Worm (Caenorhabditis elegans): Measurements from ENCODE around the gene imph-1.

Gene imph-1

DNA sequence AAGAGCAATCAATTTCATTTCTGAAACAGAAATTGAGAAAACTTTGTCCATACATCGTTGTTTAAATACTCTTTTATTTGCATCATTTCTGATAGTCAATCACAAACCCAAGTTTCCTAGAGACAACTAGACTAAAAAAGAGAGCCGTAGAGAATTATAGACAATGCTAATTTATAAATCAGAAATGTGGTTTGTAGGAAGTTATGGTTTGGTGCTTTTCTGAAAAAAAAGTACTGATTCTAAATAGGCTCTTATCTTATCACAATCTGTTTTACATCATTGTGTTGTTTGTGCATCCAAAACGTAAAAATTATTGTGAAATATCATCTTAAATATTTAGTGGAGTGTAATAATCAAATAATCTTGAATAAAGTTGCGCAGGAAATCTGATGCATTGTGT lies 12.8 kb upstream of the imph-1 start, which contains the start of gene ugt-62:
Gene ugt-62 (minus strand): TSS at position 20 of the 400 bp plus-strand sequence.
- TF ChIP-seq hmg-20 (GFP tag; IDR thresholded peaks at IDR 0.05) (no peak), cebp-1 (GFP tag; IDR thresholded peaks at IDR 0.05) (peak; percentile 74), cebp-1 (tag; optimal IDR thresholded peaks at IDR 0.05) (no peak), nhr-27 (tag; optimal IDR thresholded peaks at IDR 0.05) (no peak), nhr-80 (tag; optimal IDR thresholded peaks at IDR 0.05) (peak; percentile 98)

DNA sequence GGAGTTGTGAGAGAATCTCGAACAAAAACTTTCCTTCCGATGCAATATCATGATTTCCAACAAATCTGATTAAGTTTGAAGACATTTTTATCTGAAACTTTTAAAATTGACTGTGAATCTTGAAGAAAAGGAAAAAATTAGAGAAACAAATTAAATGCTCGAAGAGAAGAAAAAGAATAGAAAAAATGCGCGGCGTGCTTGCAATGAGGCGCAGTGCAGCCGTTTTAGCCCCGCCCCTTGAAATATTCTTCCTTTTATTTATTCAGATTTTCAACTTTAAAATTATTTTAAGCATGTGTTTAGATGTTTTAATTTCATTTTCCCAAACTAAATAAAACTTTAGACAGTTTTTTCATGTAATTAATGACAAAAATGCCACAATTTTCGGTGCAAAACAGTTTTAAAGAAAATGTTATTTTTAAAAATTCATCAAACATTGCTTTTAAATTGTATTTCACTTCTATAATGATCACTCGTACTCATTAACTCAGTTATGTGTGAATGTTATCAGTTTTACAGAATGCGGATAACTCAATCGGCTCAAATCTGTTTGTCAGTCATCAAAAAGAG lies 11.0 kb upstream of the imph-1 start, which contains the start of the genes mrps-34 and cisd-3.1:
Gene mrps-34 (minus strand): TSS at position 91 of the 570 bp plus-strand sequence.
Gene cisd-3.1 (plus strand): TSS at position 520 of the 570 bp plus-strand sequence.
- TF ChIP-seq hmg-20 (GFP tag; IDR thresholded peaks at IDR 0.05) (no peak), ztf-18 (tag; optimal IDR thresholded peaks at IDR 0.05) (no peak), rpc-1 (optimal IDR thresholded peaks at IDR 0.05) (peak; percentile 2), rpc-1 (tag; optimal IDR thresholded peaks at IDR 0.05) (no peak), F22D6.2 (tag; optimal IDR thresholded peaks at IDR 0.05) (no peak), him-1 (tag; optimal IDR thresholded peaks at IDR 0.05) (peak; percentile 11), mes-4 (tag; optimal IDR thresholded peaks at IDR 0.05) (no peak), madf-6 (GFP tag; IDR thresholded peaks at IDR 0.05) (no peak), pha-4 (tag; optimal IDR thresholded peaks at IDR 0.05) (no peak), zim-3 (tag; optimal IDR thresholded peaks at IDR 0.05) (no peak), nhr-27 (tag; optimal IDR thresholded peaks at IDR 0.05) (no peak), hlh-12 (tag; optimal IDR thresholded peaks at IDR 0.05) (no peak), nhr-179 (tag; optimal IDR thresholded peaks at IDR 0.05) (no peak), F39B2.1 (GFP tag; IDR thresholded peaks at IDR 0.05) (no peak), aptf-2 (GFP tag; conservative IDR thresholded peaks at IDR 0.05) (no peak)

DNA sequence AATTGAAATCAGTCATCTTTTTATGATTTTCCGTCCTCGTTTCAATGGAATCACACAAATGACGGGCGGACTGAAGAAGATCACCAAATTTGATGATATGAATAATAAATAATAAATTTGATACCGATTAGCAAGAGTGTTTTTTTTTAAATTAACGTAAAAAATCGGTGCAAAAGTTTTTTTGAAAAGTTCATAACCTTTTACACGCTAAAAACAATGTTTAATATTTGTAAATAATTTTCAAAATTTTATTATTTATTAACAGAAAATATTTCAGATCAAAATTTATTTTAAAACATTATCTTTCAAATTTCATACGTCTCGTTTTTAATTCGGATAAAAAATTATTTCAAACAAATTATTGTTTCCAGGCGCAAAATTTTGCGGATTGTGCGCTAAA lies 8.5 kb upstream of the imph-1 start, which contains the start of gene M88.3:
Gene M88.3 (minus strand): TSS at position 101 of the 400 bp plus-strand sequence.
- TF ChIP-seq zim-3 (tag; optimal IDR thresholded peaks at IDR 0.05) (no peak), madf-3 (GFP tag; IDR thresholded peaks at IDR 0.05) (no peak), K11D2.4 (GFP tag; IDR thresholded peaks at IDR 0.05) (no peak), rpc-1 (optimal IDR thresholded peaks at IDR 0.05) (no peak), rpc-1 (tag; optimal IDR thresholded peaks at IDR 0.05) (no peak), B0035.1 (tag; optimal IDR thresholded peaks at IDR 0.05) (no peak), rcor-1 (GFP tag; IDR thresholded peaks at IDR 0.05) (no peak), attf-3 (GFP tag; conservative IDR thresholded peaks at IDR 0.05) (no peak), F55B11.4 (tag; optimal IDR thresholded peaks at IDR 0.05; ENCODE audit: borderline replicate concordance, insufficient read depth) (no peak), nhr-120 (GFP tag; IDR thresholded peaks at IDR 0.05) (no peak)

DNA sequence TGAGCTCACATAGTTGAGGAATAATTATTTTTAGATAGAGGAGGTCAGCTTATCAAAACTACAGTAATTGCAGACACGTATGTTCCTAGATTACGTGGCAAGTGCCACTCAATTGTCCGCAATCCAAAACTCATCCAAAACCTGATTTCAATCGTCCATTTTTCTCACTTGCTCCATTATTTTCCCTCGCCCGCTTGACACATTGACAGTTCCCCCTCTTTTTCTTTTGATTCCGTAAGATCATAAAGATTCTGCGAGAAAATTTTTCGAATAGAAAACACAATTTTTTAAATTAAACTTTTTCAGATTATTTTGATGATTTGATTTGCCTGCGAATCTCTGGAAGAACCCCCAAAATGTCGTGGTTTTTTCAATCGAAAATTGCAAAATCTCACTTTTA lies 4.7 kb upstream of the imph-1 start, which contains the start of gene M88.4:
Gene M88.4 (plus strand): TSS at position 301 of the 400 bp plus-strand sequence.
- TF ChIP-seq xnd-1 (tag; optimal IDR thresholded peaks at IDR 0.05) (no peak), attf-5 (GFP tag; optimal IDR thresholded peaks at IDR 0.05) (no peak), tbp1 (GFP tag; optimal IDR thresholded peaks at IDR 0.05) (no peak), B0035.1 (tag; optimal IDR thresholded peaks at IDR 0.05) (no peak), F22D6.2 (tag; optimal IDR thresholded peaks at IDR 0.05) (no peak), snpc-1.1 (tag; optimal IDR thresholded peaks at IDR 0.05; ENCODE audit: insufficient read depth) (no peak)

DNA sequence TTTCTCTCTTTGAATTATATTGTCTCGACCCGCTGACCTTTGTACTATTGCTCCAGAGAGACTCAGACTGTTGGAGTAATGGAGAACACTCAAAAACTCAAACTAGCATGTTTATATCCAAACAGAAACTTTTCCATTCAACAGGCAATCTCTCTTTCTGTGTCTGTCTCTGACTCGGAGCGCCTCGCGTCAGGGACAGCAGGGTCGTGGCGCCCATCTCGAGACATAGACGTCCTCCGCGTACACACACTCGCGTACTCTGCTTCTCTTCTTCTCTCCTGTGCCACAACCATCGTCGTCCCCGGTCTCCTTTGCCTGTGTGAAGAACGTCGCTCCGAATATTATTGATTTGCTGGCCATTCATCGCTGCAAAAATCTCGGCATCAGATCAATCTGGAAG lies 1.5 kb upstream of the imph-1 start:
- no peak for TF ChIP-seq aptf-3 (GFP tag; IDR thresholded peaks at IDR 0.05)
- no peak for TF ChIP-seq him-1 (tag; optimal IDR thresholded peaks at IDR 0.05)
- TF ChIP-seq nhr-90 (tag; optimal IDR thresholded peaks at IDR 0.05): peak; percentile 45
- TF ChIP-seq tbp1 (GFP tag; optimal IDR thresholded peaks at IDR 0.05): peak; percentile 8
- TF ChIP-seq F57C9.4 (tag; optimal IDR thresholded peaks at IDR 0.05): no peak
- peak; percentile 68; the same call in 1 of the 2 replicates for TF ChIP-seq hmg-1.2 (GFP tag; IDR thresholded peaks at IDR 0.05)
- TF ChIP-seq ztf-6 (GFP tag; IDR thresholded peaks at IDR 0.05): no peak
- no peak for TF ChIP-seq tlf-1 (GFP tag; optimal IDR thresholded peaks at IDR 0.05)
- TF ChIP-seq T26A5.8 (tag; optimal IDR thresholded peaks at IDR 0.05): no peak
- TF ChIP-seq K11D2.4 (GFP tag; IDR thresholded peaks at IDR 0.05): no peak
- TF ChIP-seq athp-1 (tag; optimal IDR thresholded peaks at IDR 0.05): no peak
- peak; percentile 87 for TF ChIP-seq dox-1 (GFP tag; IDR thresholded peaks at IDR 0.05)
- no peak for TF ChIP-seq gei-17 (GFP tag; optimal IDR thresholded peaks at IDR 0.05)
- TF ChIP-seq snpc-1.3 (tag; optimal IDR thresholded peaks at IDR 0.05; ENCODE audit: insufficient read depth): no peak
- no peak for TF ChIP-seq pha-4 (tag; optimal IDR thresholded peaks at IDR 0.05)
- TF ChIP-seq rec-8 (tag; optimal IDR thresholded peaks at IDR 0.05): no peak
- TF ChIP-seq bed-1 (GFP tag; IDR thresholded peaks at IDR 0.05): no peak

All from whole organism, young adult.